Worm (Caenorhabditis elegans): ENCODE measurements around the gene ZK1236.1.

Gene ZK1236.1

DNA sequence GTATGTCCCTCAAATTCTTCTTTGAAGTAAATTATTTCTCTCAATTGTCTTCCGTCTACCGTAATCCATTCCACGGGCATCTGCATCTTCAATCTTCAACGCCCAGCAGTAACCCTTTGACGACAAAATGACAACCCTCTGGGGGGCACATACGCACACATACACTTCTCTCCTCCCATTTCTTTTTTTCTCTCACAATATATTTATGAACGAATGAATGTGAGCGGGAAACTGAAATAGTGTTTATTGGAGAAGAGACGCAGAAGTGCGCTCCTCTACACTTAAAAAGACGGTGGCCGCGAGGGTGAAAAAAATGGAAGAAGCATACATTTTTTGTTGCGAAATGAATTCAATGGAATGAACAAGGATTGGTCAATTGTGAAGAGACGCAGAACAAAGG is 17.1 kb upstream of the ZK1236.1 start (continued):
- no peak for TF ChIP-seq hrde-1 (tag; optimal IDR thresholded peaks at IDR 0.05; ENCODE audit: borderline replicate concordance)
- TF ChIP-seq ztf-28 (GFP tag; IDR thresholded peaks at IDR 0.05) = no peak
- TF ChIP-seq K11D2.4 (GFP tag; IDR thresholded peaks at IDR 0.05) = 0 out of 2 replicates have a peak, but pooled peaks have one; percentile 25
- TF ChIP-seq madf-6 (GFP tag; IDR thresholded peaks at IDR 0.05) = peak; percentile 32; the same call in 1 of the 2 replicates
- no peak for TF ChIP-seq egl-18 (GFP tag; IDR thresholded peaks at IDR 0.05)
- TF ChIP-seq F57A8.1 (GFP tag; optimal IDR thresholded peaks at IDR 0.05) = no peak
- TF ChIP-seq mel-28 (tag; optimal IDR thresholded peaks at IDR 0.05; ENCODE audit: borderline replicate concordance) = no peak
- peak; percentile 10 to 15 for TF ChIP-seq let-607 (tag; optimal IDR thresholded peaks at IDR 0.05)
- TF ChIP-seq sdz-38 (tag; optimal IDR thresholded peaks at IDR 0.05) = no peak
- TF ChIP-seq attf-3 (GFP tag; conservative IDR thresholded peaks at IDR 0.05) = no peak
- no peak for TF ChIP-seq F52B5.7 (tag; optimal IDR thresholded peaks at IDR 0.05)
- TF ChIP-seq aptf-3 (GFP tag; IDR thresholded peaks at IDR 0.05) = no peak
- no peak for TF ChIP-seq F22D6.2 (tag; optimal IDR thresholded peaks at IDR 0.05)
- TF ChIP-seq ekl-4 (GFP tag; IDR thresholded peaks at IDR 0.05) = no peak
- no peak for TF ChIP-seq ztf-3 (GFP tag; optimal IDR thresholded peaks at IDR 0.05)
- TF ChIP-seq sptf-2 (GFP tag; optimal IDR thresholded peaks at IDR 0.05) = no peak
- TF ChIP-seq mcd-1 (GFP tag; IDR thresholded peaks at IDR 0.05) = no peak
- peak; percentile 47; the same call in 1 of the 2 replicates for TF ChIP-seq B0336.3 (GFP tag; IDR thresholded peaks at IDR 0.05)
- no peak for TF ChIP-seq nfya-2 (GFP tag; IDR thresholded peaks at IDR 0.05)
- no peak for TF ChIP-seq lir-1 (GFP tag; conservative IDR thresholded peaks at IDR 0.05)
- no peak for TF ChIP-seq pbrm-1 (GFP tag; IDR thresholded peaks at IDR 0.05)
- no peak for TF ChIP-seq C06A6.2 (GFP tag; conservative IDR thresholded peaks at IDR 0.05)
- TF ChIP-seq ztf-26 (tag; optimal IDR thresholded peaks at IDR 0.05) = no peak
- TF ChIP-seq mxl-1 (tag; optimal IDR thresholded peaks at IDR 0.05) = no peak
- no peak for TF ChIP-seq nhr-179 (tag; optimal IDR thresholded peaks at IDR 0.05)
- no peak for TF ChIP-seq D2030.7 (GFP tag; IDR thresholded peaks at IDR 0.05)
- no peak for TF ChIP-seq snpc-1.1 (tag; optimal IDR thresholded peaks at IDR 0.05; ENCODE audit: insufficient read depth)
- TF ChIP-seq F10E7.11 (tag; optimal IDR thresholded peaks at IDR 0.05) = no peak
- no peak for TF ChIP-seq F55B11.4 (tag; optimal IDR thresholded peaks at IDR 0.05; ENCODE audit: borderline replicate concordance, insufficient read depth)
- TF ChIP-seq F49E8.2 (tag; optimal IDR thresholded peaks at IDR 0.05; ENCODE audit: insufficient read depth) = no peak
- TF ChIP-seq nhr-80 (tag; optimal IDR thresholded peaks at IDR 0.05) = peak; percentile 96
- TF ChIP-seq Y79H2A.3 (GFP tag; conservative IDR thresholded peaks at IDR 0.05) = no peak
- no peak for TF ChIP-seq madf-8 (GFP tag; conservative IDR thresholded peaks at IDR 0.05)
- no peak for TF ChIP-seq efl-1 (GFP tag; optimal IDR thresholded peaks at IDR 0.05)
- TF ChIP-seq attf-5 (GFP tag; optimal IDR thresholded peaks at IDR 0.05) = peak; percentile 88
- TF ChIP-seq Y67H2A.10 (GFP tag; conservative IDR thresholded peaks at IDR 0.05) = no peak
- no peak for TF ChIP-seq ccch-3 (GFP tag; optimal IDR thresholded peaks at IDR 0.05)
- TF ChIP-seq Y95B8A.8 (GFP tag; IDR thresholded peaks at IDR 0.05) = no peak
- TF ChIP-seq ceh-91 (GFP tag; IDR thresholded peaks at IDR 0.05) = no peak
- no peak for TF ChIP-seq zfh-2 (GFP tag; conservative IDR thresholded peaks at IDR 0.05)
- peak; percentile 35 for TF ChIP-seq lin-54 (GFP tag; optimal IDR thresholded peaks at IDR 0.05)
- no peak for TF ChIP-seq lsy-27 (tag; optimal IDR thresholded peaks at IDR 0.05; ENCODE audit: borderline replicate concordance, insufficient read depth)
- no peak for TF ChIP-seq ceh-58 (GFP tag; IDR thresholded peaks at IDR 0.05)
- no peak for TF ChIP-seq hlh-26 (GFP tag; conservative IDR thresholded peaks at IDR 0.05)
- no peak for TF ChIP-seq ZK185.1 (tag; optimal IDR thresholded peaks at IDR 0.05; ENCODE audit: poor library complexity, severe bottlenecking)
- no peak for TF ChIP-seq dpl-1 (GFP tag; optimal IDR thresholded peaks at IDR 0.05)
- no peak for TF ChIP-seq atf-7 (tag; optimal IDR thresholded peaks at IDR 0.05)
- no peak for TF ChIP-seq T07F8.4 (tag; optimal IDR thresholded peaks at IDR 0.05)
- no peak for TF ChIP-seq ceh-100 (GFP tag; IDR thresholded peaks at IDR 0.05)

All from whole organism, young adult.